Worm (Caenorhabditis elegans) whole organism, L2 larva: ENCODE measurements around the gene cav-2.

Source experiments
- C34F6.9 ChIP-seq: fragments of 150-350 bp; optimal IDR thresholded peaks from 2 replicates; lab custom pipeline; 2014; ENCODE audit warnings: missing biosample characterization, missing genetic modification characterization
- F13H6.1 ChIP-seq: sonication (generic microtip); optimal IDR thresholded peaks from 2 replicates; lab custom pipeline; 2016; ENCODE audit warnings: missing genetic modification characterization, missing compliant biosample characterization
- R02D3.7 ChIP-seq: fragments of 150-350 bp; optimal IDR thresholded peaks from 2 replicates; lab custom pipeline; 2014; ENCODE audit warnings: missing biosample characterization, missing genetic modification characterization
- Y55F3AM.14 ChIP-seq: fragments of 200-800 bp; sonication (Bioruptor generic); optimal IDR thresholded peaks from 2 replicates; lab custom pipeline; 2018; ENCODE audit warnings: mild to moderate bottlenecking, missing genetic modification characterization, missing compliant biosample characterization
- ZK546.5 ChIP-seq: sonication (generic microtip); optimal IDR thresholded peaks from 2 replicates; lab custom pipeline; 2017; ENCODE audit warnings: missing biosample characterization, missing genetic modification characterization
- alr-1 ChIP-seq: fragments of 150-350 bp; optimal IDR thresholded peaks from 2 replicates; lab custom pipeline; 2014; ENCODE audit warnings: missing biosample characterization, missing genetic modification characterization
- ama-1 ChIP-seq: fragments of 150-350 bp; optimal IDR thresholded peaks from 2 replicates; lab custom pipeline; 2018; ENCODE audit warnings: inconsistent platforms
- blmp-1 ChIP-seq: sonication (generic microtip); optimal IDR thresholded peaks from 2 replicates; lab custom pipeline; 2017; ENCODE audit warnings: missing genetic modification characterization, mild to moderate bottlenecking, missing compliant biosample characterization, antibody characterized with exemption, moderate library complexity; ENCODE audit not compliant: insufficient read depth
- ceh-16 ChIP-seq: fragments of 150-350 bp; optimal IDR thresholded peaks from 2 replicates; lab custom pipeline; 2014; ENCODE audit warnings: missing biosample characterization, missing genetic modification characterization
- ceh-82 ChIP-seq: fragments of 150-350 bp; optimal IDR thresholded peaks from 2 replicates; lab custom pipeline; 2014; ENCODE audit warnings: missing biosample characterization, missing genetic modification characterization
- dmd-4 ChIP-seq: sonication (generic microtip); optimal IDR thresholded peaks from 2 replicates; lab custom pipeline; 2017; ENCODE audit warnings: missing biosample characterization, missing genetic modification characterization
- egl-27 ChIP-seq: sonication (generic microtip); optimal IDR thresholded peaks from 3 replicates; lab custom pipeline; 2017; ENCODE audit warnings: missing biosample characterization, missing genetic modification reagents, missing genetic modification characterization
- elt-1 ChIP-seq: fragments of 150-350 bp; optimal IDR thresholded peaks from 2 replicates; lab custom pipeline; 2014; ENCODE audit warnings: missing biosample characterization, missing genetic modification characterization
- elt-3 ChIP-seq: sonication (generic microtip); optimal IDR thresholded peaks from 2 replicates; lab custom pipeline; 2017; ENCODE audit warnings: missing biosample characterization, missing genetic modification characterization
- fos-1 ChIP-seq: fragments of 150-350 bp; optimal IDR thresholded peaks from 2 replicates; lab custom pipeline; 2014; ENCODE audit warnings: missing biosample characterization, missing genetic modification characterization
- gmeb-1 ChIP-seq: fragments of 150-350 bp; optimal IDR thresholded peaks from 2 replicates; lab custom pipeline; 2014; ENCODE audit warnings: missing biosample characterization, missing genetic modification characterization
- lin-11 ChIP-seq: fragments of 150-350 bp; sonication (generic microtip); optimal IDR thresholded peaks from 2 replicates; lab custom pipeline; 2014; ENCODE audit warnings: missing biosample characterization, missing genetic modification characterization, inconsistent platforms, mixed read lengths
- lin-39 ChIP-seq: fragments of 150-350 bp; optimal IDR thresholded peaks from 2 replicates; lab custom pipeline; 2014; ENCODE audit warnings: missing biosample characterization, missing genetic modification reagents, missing genetic modification characterization
- lsy-2 ChIP-seq, 2 experiments: fragments of 150-350 bp in 1 of 2; sonication (generic microtip) in 1 of 2; optimal IDR thresholded peaks; 2 replicates each; lab custom pipeline; 2014 to 2017; ENCODE audit warnings: missing biosample characterization in 2 of 2, missing genetic modification characterization in 2 of 2
- mab-5 ChIP-seq: fragments of 150-350 bp; optimal IDR thresholded peaks from 2 replicates; lab custom pipeline; 2014; ENCODE audit warnings: missing biosample characterization, missing genetic modification characterization
- mbf-1 ChIP-seq: sonication (generic microtip); optimal IDR thresholded peaks from 2 replicates; lab custom pipeline; 2017; ENCODE audit warnings: missing biosample characterization, missing genetic modification characterization
- mdl-1 ChIP-seq, 2 experiments: fragments of 150-350 bp in 1 of 2; sonication (generic microtip) in 1 of 2; optimal IDR thresholded peaks; 2 replicates each; lab custom pipeline; 2017; ENCODE audit warnings: missing biosample characterization in 2 of 2, missing genetic modification characterization in 2 of 2
- nhr-10 ChIP-seq: sonication (generic microtip); optimal IDR thresholded peaks from 2 replicates; lab custom pipeline; 2017; ENCODE audit warnings: missing biosample characterization, missing genetic modification characterization
- nhr-11 ChIP-seq: fragments of 150-350 bp; optimal IDR thresholded peaks from 2 replicates; lab custom pipeline; 2014; ENCODE audit warnings: missing biosample characterization, missing genetic modification characterization
- nhr-12 ChIP-seq: fragments of 150-350 bp; optimal IDR thresholded peaks from 2 replicates; lab custom pipeline; 2014; ENCODE audit warnings: missing biosample characterization, missing genetic modification characterization
- nhr-129 ChIP-seq: fragments of 150-350 bp; optimal IDR thresholded peaks from 2 replicates; lab custom pipeline; 2014; ENCODE audit warnings: missing biosample characterization, missing genetic modification characterization
- nhr-21 ChIP-seq: fragments of 150-350 bp; optimal IDR thresholded peaks from 2 replicates; lab custom pipeline; 2014; ENCODE audit warnings: missing biosample characterization, missing genetic modification characterization
- nhr-23 ChIP-seq: fragments of 150-350 bp; optimal IDR thresholded peaks from 2 replicates; lab custom pipeline; 2014; ENCODE audit warnings: missing biosample characterization, missing genetic modification reagents, missing genetic modification characterization
- nhr-237 ChIP-seq: fragments of 150-350 bp; optimal IDR thresholded peaks from 2 replicates; lab custom pipeline; 2014; ENCODE audit warnings: missing biosample characterization, missing genetic modification characterization
- nhr-25 ChIP-seq: fragments of 150-350 bp; sonication (generic microtip); optimal IDR thresholded peaks from 3 replicates; lab custom pipeline; 2014; ENCODE audit warnings: missing biosample characterization, missing genetic modification characterization
- nhr-6 ChIP-seq: fragments of 150-350 bp; optimal IDR thresholded peaks from 2 replicates; lab custom pipeline; 2014; ENCODE audit warnings: missing biosample characterization, missing genetic modification characterization
- nhr-77 ChIP-seq: fragments of 150-350 bp; optimal IDR thresholded peaks from 2 replicates; lab custom pipeline; 2014; ENCODE audit warnings: missing biosample characterization, missing genetic modification characterization
- peb-1 ChIP-seq: fragments of 150-350 bp; optimal IDR thresholded peaks from 2 replicates; lab custom pipeline; 2014; ENCODE audit warnings: missing biosample characterization, missing genetic modification characterization
- sem-4 ChIP-seq: fragments of 150-350 bp; optimal IDR thresholded peaks from 2 replicates; lab custom pipeline; 2014; ENCODE audit warnings: missing biosample characterization, missing genetic modification reagents, missing genetic modification characterization
- skn-1 ChIP-seq: sonication (generic microtip); optimal IDR thresholded peaks from 2 replicates; lab custom pipeline; 2017; ENCODE audit warnings: missing biosample characterization, missing genetic modification characterization
- sma-3 ChIP-seq: sonication (generic microtip); optimal IDR thresholded peaks from 2 replicates; lab custom pipeline; 2016; ENCODE audit warnings: missing genetic modification reagents, missing genetic modification characterization, missing compliant biosample characterization
- sma-9 ChIP-seq, 2 experiments: fragments of 150-350 bp in 1 of 2; sonication (generic microtip) in 1 of 2; optimal IDR thresholded peaks; 2 replicates each; lab custom pipeline; 2014 to 2016; ENCODE audit warnings: missing genetic modification characterization in 2 of 2, mild to moderate bottlenecking in 1 of 2, missing biosample characterization in 1 of 2, missing compliant biosample characterization in 1 of 2, missing genetic modification reagents in 1 of 2, moderate library complexity in 1 of 2
- snpc-4 ChIP-seq: fragments of 150-350 bp; optimal IDR thresholded peaks from 2 replicates; lab custom pipeline; 2014; ENCODE audit warnings: missing biosample characterization, missing genetic modification characterization
- unc-39 ChIP-seq: fragments of 150-350 bp; optimal IDR thresholded peaks from 2 replicates; lab custom pipeline; 2014; ENCODE audit warnings: missing biosample characterization, missing genetic modification characterization
- unc-55 ChIP-seq: fragments of 150-350 bp; sonication (generic microtip); optimal IDR thresholded peaks from 3 replicates; lab custom pipeline; 2014; ENCODE audit warnings: missing biosample characterization, missing genetic modification reagents, missing genetic modification characterization
- unc-62 ChIP-seq: fragments of 150-350 bp; optimal IDR thresholded peaks from 2 replicates; lab custom pipeline; 2014; ENCODE audit warnings: missing biosample characterization, missing genetic modification reagents, missing genetic modification characterization
- zag-1 ChIP-seq: fragments of 150-350 bp; optimal IDR thresholded peaks from 2 replicates; lab custom pipeline; 2014; ENCODE audit warnings: missing biosample characterization, missing genetic modification characterization
- ztf-1 ChIP-seq: fragments of 200-800 bp; sonication (Bioruptor generic); conservative IDR thresholded peaks from 2 replicates; pipeline ENCODE4 v1.3.6; 2022; ENCODE audit warnings: missing genetic modification characterization, missing compliant biosample characterization
- ztf-11 ChIP-seq: sonication (generic microtip); optimal IDR thresholded peaks from 2 replicates; lab custom pipeline; 2017; ENCODE audit warnings: missing biosample characterization, missing genetic modification characterization
- ztf-4 ChIP-seq: fragments of 150-350 bp; optimal IDR thresholded peaks from 2 replicates; lab custom pipeline; 2014; ENCODE audit warnings: missing biosample characterization, missing genetic modification characterization

cav-2 gene

DNA sequence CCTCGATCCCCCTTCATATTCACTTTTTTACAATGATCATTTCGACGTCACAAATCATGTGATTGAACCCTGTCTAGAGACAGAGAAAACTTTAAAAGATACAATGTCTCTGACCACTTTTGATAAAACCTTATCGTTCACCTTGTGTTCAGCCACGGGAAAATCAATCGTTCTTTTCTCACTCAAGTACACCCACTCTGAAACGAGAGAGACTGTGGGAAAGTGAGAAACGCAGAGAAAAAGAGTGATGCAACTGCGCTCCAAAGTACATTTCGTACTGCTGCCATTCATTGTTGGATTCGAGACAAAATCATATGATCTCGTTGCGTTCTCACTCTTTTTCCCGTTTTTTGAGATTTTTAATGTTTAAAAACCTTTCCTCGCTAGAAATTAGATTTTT, 8.3 kb downstream of the cav-2 start (continued):
- TF ChIP-seq alr-1 (tag; lab: Kevin White, UChicago) (no peak), ceh-82 (tag; lab: Kevin White, UChicago) (peak; percentile 22), unc-62 (GFP tag; lab: Kevin White, UChicago) (no peak), snpc-4 (tag; lab: Kevin White, UChicago) (peak; percentile 83), zag-1 (tag; lab: Kevin White, UChicago) (peak; percentile 56), elt-1 (tag; lab: Kevin White, UChicago) (no peak), nhr-129 (tag; lab: Kevin White, UChicago) (peak; percentile 98)

DNA sequence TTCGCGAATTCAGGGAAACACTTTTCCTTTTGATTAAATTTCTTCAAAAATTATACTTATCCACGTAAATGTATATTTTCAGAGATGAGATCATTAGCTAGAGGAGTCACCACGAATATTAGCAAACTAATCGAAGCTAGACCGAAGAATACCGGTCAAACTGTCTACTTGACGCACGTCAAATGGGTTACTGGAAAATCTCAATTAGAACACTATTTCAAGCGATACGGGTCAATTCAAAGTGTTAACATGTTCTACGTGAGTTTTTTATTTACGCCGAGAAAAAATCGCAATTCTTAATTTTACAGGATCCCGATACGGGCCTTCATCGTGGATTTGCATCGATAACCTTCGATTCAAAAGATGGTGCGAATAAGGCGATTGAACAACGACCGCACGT, 8.9 kb downstream of the cav-2 start, which contains the start of gene slrp-1:
slrp-1 (plus strand) TSS at position 83 of the 400 bp plus-strand sequence.
- no peak for TF ChIP-seq peb-1 (tag; lab: Kevin White, UChicago)
- TF ChIP-seq sma-9 (GFP tag; optimal IDR thresholded peaks at IDR 0.05; lab: Kevin White, UChicago): no peak
- TF ChIP-seq sma-9 (tag; optimal IDR thresholded peaks at IDR 0.05; lab: Kevin White, UChicago): no peak
- TF ChIP-seq F13H6.1 (tag; lab: Kevin White, UChicago): no peak
- no peak for TF ChIP-seq ama-1 (lab: Kevin White, UChicago)
- TF ChIP-seq ZK546.5 (tag; lab: Kevin White, UChicago): no peak
- TF ChIP-seq nhr-11 (tag; lab: Kevin White, UChicago): no peak
- TF ChIP-seq R02D3.7: no peak
- TF ChIP-seq ztf-4 (tag; lab: Kevin White, UChicago): no peak
- no peak for TF ChIP-seq nhr-6
- TF ChIP-seq fos-1 (tag; lab: Kevin White, UChicago): no peak
- TF ChIP-seq ztf-11 (tag; lab: Kevin White, UChicago): no peak
- no peak for TF ChIP-seq Y55F3AM.14 (GFP tag; lab: Kevin White, UChicago)
- TF ChIP-seq lsy-2 (tag; optimal IDR thresholded peaks at IDR 0.05; lab: Kevin White, UChicago): no peak
- no peak for TF ChIP-seq lin-11 (tag; lab: Kevin White, UChicago)
- no peak for TF ChIP-seq elt-1 (tag; lab: Kevin White, UChicago)
- TF ChIP-seq nhr-12 (tag; lab: Kevin White, UChicago): no peak
- no peak for TF ChIP-seq unc-55 (GFP tag; lab: Kevin White, UChicago)
- TF ChIP-seq mbf-1 (tag; lab: Kevin White, UChicago): no peak
- no peak for TF ChIP-seq C34F6.9 (tag; lab: Kevin White, UChicago)
- no peak for TF ChIP-seq skn-1 (tag; lab: Kevin White, UChicago)

ce11 chrV:13566967-13567366, 10.1 kb downstream of the cav-2 start:
- TF ChIP-seq skn-1 (tag; lab: Kevin White, UChicago) (no peak), snpc-4 (tag; lab: Kevin White, UChicago) (no peak), sma-9 (GFP tag; optimal IDR thresholded peaks at IDR 0.05; lab: Kevin White, UChicago) (no peak), sma-9 (tag; optimal IDR thresholded peaks at IDR 0.05; lab: Kevin White, UChicago) (no peak), nhr-237 (tag; lab: Kevin White, UChicago) (no peak), nhr-129 (tag; lab: Kevin White, UChicago) (peak; percentile 1), nhr-6 (no peak), nhr-12 (tag; lab: Kevin White, UChicago) (no peak), ceh-82 (tag; lab: Kevin White, UChicago) (no peak), nhr-10 (tag; lab: Kevin White, UChicago) (no peak), lin-39 (tag; lab: Kevin White, UChicago) (no peak), dmd-4 (no peak), fos-1 (tag; lab: Kevin White, UChicago) (no peak), peb-1 (tag; lab: Kevin White, UChicago) (no peak), nhr-77 (tag; lab: Kevin White, UChicago) (no peak), C34F6.9 (tag; lab: Kevin White, UChicago) (no peak), ztf-4 (tag; lab: Kevin White, UChicago) (no peak), nhr-11 (tag; lab: Kevin White, UChicago) (no peak), R02D3.7 (no peak), unc-62 (GFP tag; lab: Kevin White, UChicago) (no peak), egl-27 (tag; lab: Kevin White, UChicago) (no peak), nhr-21 (peak; percentile 15), blmp-1 (tag; lab: Kevin White, UChicago) (no peak), unc-55 (GFP tag; lab: Kevin White, UChicago) (no peak), ztf-1 (GFP tag; lab: Robert Waterston, UW) (no peak), elt-3 (tag; lab: Kevin White, UChicago) (no peak), mdl-1 (tag; optimal IDR thresholded peaks at IDR 0.05; lab: Kevin White, UChicago) (no peak), ZK546.5 (tag; lab: Kevin White, UChicago) (no peak), nhr-23 (no peak), ama-1 (lab: Kevin White, UChicago) (peak; percentile 19), sma-3 (GFP tag; lab: Kevin White, UChicago) (peak; percentile 25), nhr-25 (tag; lab: Kevin White, UChicago) (no peak), Y55F3AM.14 (GFP tag; lab: Kevin White, UChicago) (peak; percentile 30), F13H6.1 (tag; lab: Kevin White, UChicago) (no peak), ztf-11 (tag; lab: Kevin White, UChicago) (no peak), lsy-2 (tag; optimal IDR thresholded peaks at IDR 0.05; lab: Kevin White, UChicago) (peak in 1 of 2 experiments; percentile 11), mbf-1 (tag; lab: Kevin White, UChicago) (no peak), mab-5 (tag; lab: Kevin White, UChicago) (no peak), gmeb-1 (tag; lab: Kevin White, UChicago) (no peak), sem-4 (no peak), zag-1 (tag; lab: Kevin White, UChicago) (no peak), unc-39 (tag; lab: Kevin White, UChicago) (no peak), ceh-16 (no peak), alr-1 (tag; lab: Kevin White, UChicago) (no peak)
